Worm (Caenorhabditis elegans): Measurements from ENCODE around the gene seip-1.

Gene seip-1

ce11 chrV:6017630-6018029 is 35.4 kb downstream of the seip-1 start, which contains the start of the genes rpt-2 and aps-1 (continued):
- TF ChIP-seq hlh-4 (tag; optimal IDR thresholded peaks at IDR 0.05) (no peak), fkh-8 (tag; optimal IDR thresholded peaks at IDR 0.05) (peak; percentile 84), lin-15B (tag; optimal IDR thresholded peaks at IDR 0.05) (peak; percentile 96), nhr-90 (tag; optimal IDR thresholded peaks at IDR 0.05; ENCODE audit: poor library complexity) (peak; percentile 87), efl-1 (optimal IDR thresholded peaks at IDR 0.05) (peak; percentile 87), efl-1 (GFP tag; optimal IDR thresholded peaks at IDR 0.05 in 1 of 2) (peak; percentile 83 to 98), nhr-237 (tag; optimal IDR thresholded peaks at IDR 0.05) (peak; percentile 43), nhr-11 (tag; optimal IDR thresholded peaks at IDR 0.05) (no peak), zip-4 (GFP tag; optimal IDR thresholded peaks at IDR 0.05) (peak; percentile 33), nhr-20 (tag; optimal IDR thresholded peaks at IDR 0.05) (peak; percentile 92), fkh-4 (tag; optimal IDR thresholded peaks at IDR 0.05; ENCODE audit: borderline replicate concordance) (no peak), efl-3 (GFP tag; optimal IDR thresholded peaks at IDR 0.05) (no peak), lsy-2 (tag; optimal IDR thresholded peaks at IDR 0.05) (peak; percentile 89 to 92), alr-1 (tag; optimal IDR thresholded peaks at IDR 0.05; ENCODE audit: borderline replicate concordance) (no peak), xbp-1 (tag; optimal IDR thresholded peaks at IDR 0.05) (peak; percentile 93), elt-3 (tag; optimal IDR thresholded peaks at IDR 0.05) (peak in 2 of 6 experiments; percentile 64 to 87), ceh-8 (GFP tag; optimal IDR thresholded peaks at IDR 0.05) (peak; percentile 42), F16B12.6 (tag; optimal IDR thresholded peaks at IDR 0.05) (peak; percentile 45), ceh-63 (GFP tag; optimal IDR thresholded peaks at IDR 0.05) (no peak), nhr-76 (tag; optimal IDR thresholded peaks at IDR 0.05) (no peak), ceh-90 (tag; optimal IDR thresholded peaks at IDR 0.05) (no peak), egl-13 (tag; optimal IDR thresholded peaks at IDR 0.05) (peak; percentile 70), rnt-1 (tag; optimal IDR thresholded peaks at IDR 0.05) (peak; percentile 85), dsc-1 (tag; optimal IDR thresholded peaks at IDR 0.05) (peak; percentile 89), snpc-4 (tag; optimal IDR thresholded peaks at IDR 0.05) (peak; percentile 82), snu-23 (GFP tag; optimal IDR thresholded peaks at IDR 0.05) (peak; percentile 94), lin-39 (tag; optimal IDR thresholded peaks at IDR 0.05) (peak; percentile 78), aha-1 (tag; optimal IDR thresholded peaks at IDR 0.05) (no peak), C34B4.2 (tag; optimal IDR thresholded peaks at IDR 0.05) (no peak), elt-2 (tag; optimal IDR thresholded peaks at IDR 0.05) (peak; percentile 15), pqm-1 (tag; optimal IDR thresholded peaks at IDR 0.05) (no peak), unc-62 (GFP tag; optimal IDR thresholded peaks at IDR 0.05) (no peak), lin-14 (GFP tag; optimal IDR thresholded peaks at IDR 0.05) (peak; percentile 89), ets-5 (GFP tag; IDR thresholded peaks at IDR 0.05) (no peak), fkh-10 (GFP tag; optimal IDR thresholded peaks at IDR 0.05) (peak; percentile 75), hpl-2 (GFP tag; optimal IDR thresholded peaks at IDR 0.05) (peak; percentile 47), vab-15 (tag; optimal IDR thresholded peaks at IDR 0.05) (no peak), grh-1 (GFP tag; IDR thresholded peaks at IDR 0.05) (peak; percentile 44; the same call in 1 of the 2 replicates), isw-1 (GFP tag; IDR thresholded peaks at IDR 0.05) (peak; percentile 77), lin-35 (GFP tag; optimal IDR thresholded peaks at IDR 0.05) (peak; percentile 86 to 91), ceh-82 (tag; optimal IDR thresholded peaks at IDR 0.05) (peak; percentile 73 to 86 (median 86)), unc-30 (tag; optimal IDR thresholded peaks at IDR 0.05) (no peak), tbx-2 (tag; optimal IDR thresholded peaks at IDR 0.05) (peak; percentile 88), nhr-85 (tag) (peak; percentile 92), Y116A8C.19 (tag; optimal IDR thresholded peaks at IDR 0.05; ENCODE audit: borderline replicate concordance) (no peak), ces-1 (GFP tag; optimal IDR thresholded peaks at IDR 0.05) (no peak), ceh-88 (GFP tag; IDR thresholded peaks at IDR 0.05) (no peak), lin-13 (GFP tag; optimal IDR thresholded peaks at IDR 0.05) (peak; percentile 81), sup-37 (GFP tag; optimal IDR thresholded peaks at IDR 0.05) (no peak)
